Fruit fly (Drosophila melanogaster) whole organism, prepupa: ENCODE results near the gene Hmt4-20.
A peak's percentile ranks its signal among the peaks of the same experiment; 100 is the strongest.

ENCODE experiments used
- Blimp-1 ChIP-seq: fragments of 200-800 bp; sonication (Bioruptor generic); optimal IDR thresholded peaks from 3 replicates; lab custom pipeline; 2017; ENCODE audit warnings: missing biosample characterization, missing genetic modification characterization, mild to moderate bottlenecking, moderate library complexity, missing genetic modification reagents
- CG10631 ChIP-seq: fragments of 200-800 bp; sonication (Bioruptor generic); optimal IDR thresholded peaks from 2 replicates; lab custom pipeline; 2016; ENCODE audit warnings: missing biosample characterization, missing genetic modification characterization
- CG10669 ChIP-seq: fragments of 200-800 bp; sonication (Bioruptor generic); optimal IDR thresholded peaks from 3 replicates; lab custom pipeline; 2018; ENCODE audit warnings: missing biosample characterization, mild to moderate bottlenecking, missing genetic modification characterization, moderate library complexity
- CG11294 ChIP-seq: fragments of 200-800 bp; sonication (Bioruptor generic); IDR thresholded peaks from 2 replicates; pipeline ENCODE4 v1.3.6; 2022; ENCODE audit warnings: missing biosample characterization, missing genetic modification characterization
- CG11902 ChIP-seq: fragments of 200-800 bp; sonication (Bioruptor generic); optimal IDR thresholded peaks from 3 replicates; lab custom pipeline; 2016; ENCODE audit warnings: missing biosample characterization, missing genetic modification characterization
- CG15336 ChIP-seq: fragments of 200-800 bp; sonication (Bioruptor generic); IDR thresholded peaks from 2 replicates; pipeline ENCODE4 v1.3.6; 2022; ENCODE audit warnings: missing biosample characterization, missing genetic modification characterization
- CG1621 ChIP-seq: fragments of 200-800 bp; sonication (Bioruptor generic); optimal IDR thresholded peaks from 3 replicates; lab custom pipeline; 2018; ENCODE audit warnings: missing biosample characterization, mild to moderate bottlenecking, missing genetic modification characterization
- CG3032 ChIP-seq: fragments of 200-800 bp; optimal IDR thresholded peaks from 2 replicates; lab custom pipeline; 2019; ENCODE audit warnings: missing biosample characterization, mild to moderate bottlenecking, missing genetic modification characterization, moderate library complexity
- CG32006 ChIP-seq: fragments of 200-800 bp; sonication (Bioruptor generic); optimal IDR thresholded peaks from 3 replicates; lab custom pipeline; 2017; ENCODE audit warnings: missing biosample characterization, mild to moderate bottlenecking, missing genetic modification characterization
- CG34406 ChIP-seq: fragments of 200-800 bp; sonication (Bioruptor generic); optimal IDR thresholded peaks from 3 replicates; lab custom pipeline; 2016; ENCODE audit warnings: missing biosample characterization, missing genetic modification characterization
- CG3919 ChIP-seq: fragments of 200-800 bp; sonication (Bioruptor generic); optimal IDR thresholded peaks from 3 replicates; lab custom pipeline; 2016; ENCODE audit warnings: missing biosample characterization, missing genetic modification characterization
- CG6163 ChIP-seq: fragments of 200-800 bp; sonication (Bioruptor generic); IDR thresholded peaks from 3 replicates; pipeline ENCODE4 v1.3.6; 2022; ENCODE audit warnings: missing biosample characterization, missing genetic modification characterization
- CG6792 ChIP-seq: fragments of 200-800 bp; sonication (Bioruptor generic); optimal IDR thresholded peaks from 3 replicates; lab custom pipeline; 2016; ENCODE audit warnings: missing biosample characterization, missing genetic modification characterization
- CG6808 ChIP-seq: fragments of 200-800 bp; sonication (Bioruptor generic); optimal IDR thresholded peaks from 3 replicates; lab custom pipeline; 2017; ENCODE audit warnings: missing biosample characterization, missing genetic modification characterization, mild to moderate bottlenecking, moderate library complexity, missing genetic modification reagents
- CG7368 ChIP-seq: fragments of 200-800 bp; sonication (Bioruptor generic); optimal IDR thresholded peaks from 3 replicates; lab custom pipeline; 2016; ENCODE audit warnings: missing biosample characterization, missing genetic modification characterization
- CG9139 ChIP-seq: fragments of 200-800 bp; sonication (Bioruptor generic); optimal IDR thresholded peaks from 3 replicates; lab custom pipeline; 2017; ENCODE audit warnings: missing biosample characterization, mild to moderate bottlenecking, missing genetic modification characterization
- Eip75B ChIP-seq: fragments of 200-800 bp; sonication (Bioruptor generic); optimal IDR thresholded peaks from 3 replicates; lab custom pipeline; 2016; ENCODE audit warnings: missing biosample characterization, missing genetic modification characterization
- Eip93F ChIP-seq: fragments of 200-800 bp; sonication (Bioruptor generic); optimal IDR thresholded peaks from 2 replicates; lab custom pipeline; 2016; ENCODE audit warnings: missing biosample characterization, mild to moderate bottlenecking, missing genetic modification characterization
- Ets21C ChIP-seq: fragments of 200-800 bp; sonication (Bioruptor generic); optimal IDR thresholded peaks from 3 replicates; lab custom pipeline; 2016; ENCODE audit warnings: missing biosample characterization, missing genetic modification characterization
- Gug ChIP-seq: fragments of 200-800 bp; sonication (Bioruptor generic); IDR thresholded peaks from 2 replicates; pipeline ENCODE4 v1.3.6; 2022; ENCODE audit warnings: missing biosample characterization, missing genetic modification characterization
- Hr39 ChIP-seq: fragments of 200-800 bp; sonication (Bioruptor generic); optimal IDR thresholded peaks from 2 replicates; lab custom pipeline; 2016; ENCODE audit warnings: missing biosample characterization, missing genetic modification characterization
- OdsH ChIP-seq: fragments of 200-800 bp; sonication (Bioruptor generic); optimal IDR thresholded peaks from 3 replicates; lab custom pipeline; 2016; ENCODE audit warnings: missing biosample characterization, missing genetic modification characterization
- Sox102F ChIP-seq: fragments of 200-800 bp; sonication (Bioruptor generic); optimal IDR thresholded peaks from 2 replicates; lab custom pipeline; 2016; ENCODE audit warnings: missing biosample characterization, mild to moderate bottlenecking, missing genetic modification characterization
- Sox14 ChIP-seq: fragments of 200-800 bp; sonication (Bioruptor generic); optimal IDR thresholded peaks from 3 replicates; lab custom pipeline; 2016; ENCODE audit warnings: missing biosample characterization, missing genetic modification characterization
- Sox15 ChIP-seq: fragments of 200-800 bp; sonication (Bioruptor generic); optimal IDR thresholded peaks from 3 replicates; lab custom pipeline; 2016; ENCODE audit warnings: missing biosample characterization, missing genetic modification characterization
- acj6 ChIP-seq: fragments of 200-800 bp; sonication (Bioruptor generic); optimal IDR thresholded peaks from 3 replicates; lab custom pipeline; 2016; ENCODE audit warnings: missing biosample characterization, missing genetic modification characterization
- dsx ChIP-seq: fragments of 200-800 bp; optimal IDR thresholded peaks from 3 replicates; lab custom pipeline; 2019; ENCODE audit warnings: missing biosample characterization, mild to moderate bottlenecking, missing genetic modification characterization, moderate library complexity; ENCODE audit not compliant: poor library complexity, severe bottlenecking
- fd59A ChIP-seq: fragments of 200-800 bp; sonication (Bioruptor generic); optimal IDR thresholded peaks from 2 replicates; lab custom pipeline; 2017; ENCODE audit warnings: missing biosample characterization, mild to moderate bottlenecking, missing genetic modification characterization, missing genetic modification reagents
- fkh ChIP-seq: fragments of 200-800 bp; sonication (Bioruptor generic); optimal IDR thresholded peaks from 3 replicates; lab custom pipeline; 2017; ENCODE audit warnings: missing biosample characterization, mild to moderate bottlenecking, missing genetic modification characterization, moderate library complexity
- pdm3 ChIP-seq: fragments of 200-800 bp; sonication (Bioruptor generic); optimal IDR thresholded peaks from 3 replicates; lab custom pipeline; 2016; ENCODE audit warnings: missing biosample characterization, missing genetic modification characterization
- salr ChIP-seq, 2 experiments: fragments of 200-800 bp; sonication (Bioruptor generic); optimal IDR thresholded peaks; 3 replicates each; lab custom pipeline; 2016 to 2018; ENCODE audit warnings: missing biosample characterization in 2 of 2, missing genetic modification characterization in 2 of 2, mild to moderate bottlenecking in 1 of 2
- spab ChIP-seq: fragments of 200-800 bp; sonication (Bioruptor generic); optimal IDR thresholded peaks from 2 replicates; lab custom pipeline; 2017; ENCODE audit warnings: missing biosample characterization, mild to moderate bottlenecking, missing genetic modification characterization, missing genetic modification reagents
- ss ChIP-seq, 2 experiments: fragments of 200-800 bp; sonication (Bioruptor generic); optimal IDR thresholded peaks; 2 replicates in 1 of 2; 3 replicates in 1 of 2; lab custom pipeline; 2017 to 2018; ENCODE audit warnings: mild to moderate bottlenecking in 2 of 2, missing biosample characterization in 2 of 2, missing genetic modification characterization in 2 of 2, moderate library complexity in 1 of 2
- svp ChIP-seq: fragments of 200-800 bp; sonication (Bioruptor generic); peaks from one replicate; lab custom pipeline; 2016; ENCODE audit warnings: missing biosample characterization, missing genetic modification characterization
- topi ChIP-seq: fragments of 200-800 bp; sonication (Bioruptor generic); optimal IDR thresholded peaks from 3 replicates; lab custom pipeline; 2016; ENCODE audit warnings: missing biosample characterization, missing genetic modification characterization

Hmt4-20 gene

dm6 chrX:696064-696463 is 40.2 kb upstream of the Hmt4-20 start (continued):
- TF ChIP-seq Eip93F: no peak
- TF ChIP-seq spab (GFP tag; lab: Kevin White, UChicago): no peak
- TF ChIP-seq pdm3 (GFP tag; lab: Kevin White, UChicago): peak; percentile 35
- peak; percentile 27 for TF ChIP-seq CG11902 (GFP tag; lab: Kevin White, UChicago)
- no peak for TF ChIP-seq CG10631
- no peak for TF ChIP-seq CG11294
- peak; percentile 18 for TF ChIP-seq Sox14 (GFP tag; lab: Kevin White, UChicago)
- no peak for TF ChIP-seq dsx (GFP tag; lab: Kevin White, UChicago)
- TF ChIP-seq acj6 (GFP tag; lab: Kevin White, UChicago): peak; percentile 51
- no peak for TF ChIP-seq ss (GFP tag; optimal IDR thresholded peaks at IDR 0.05; lab: Kevin White, UChicago)
- no peak for TF ChIP-seq Blimp-1 (GFP tag; lab: Kevin White, UChicago)
- no peak for TF ChIP-seq CG6808 (GFP tag; lab: Kevin White, UChicago)
- TF ChIP-seq salr (GFP tag; optimal IDR thresholded peaks at IDR 0.05; lab: Kevin White, UChicago): no peak
- 0 out of 2 replicates have a peak, but pooled peaks have one; percentile 21 for TF ChIP-seq CG15336 (GFP tag; lab: Robert Waterston, UW)
- TF ChIP-seq CG3919 (GFP tag; lab: Kevin White, UChicago): peak; percentile 41
- no peak for TF ChIP-seq CG3032 (tag; lab: Kevin White, UChicago)
- no peak for TF ChIP-seq Gug (GFP tag; lab: Robert Waterston, UW)
- TF ChIP-seq topi: peak; percentile 56
- TF ChIP-seq Sox15 (GFP tag; lab: Kevin White, UChicago): no peak
- TF ChIP-seq Ets21C (GFP tag; lab: Kevin White, UChicago): no peak
- TF ChIP-seq CG9139 (GFP tag; lab: Kevin White, UChicago): no peak
- TF ChIP-seq CG32006 (GFP tag; lab: Kevin White, UChicago): no peak

DNA sequence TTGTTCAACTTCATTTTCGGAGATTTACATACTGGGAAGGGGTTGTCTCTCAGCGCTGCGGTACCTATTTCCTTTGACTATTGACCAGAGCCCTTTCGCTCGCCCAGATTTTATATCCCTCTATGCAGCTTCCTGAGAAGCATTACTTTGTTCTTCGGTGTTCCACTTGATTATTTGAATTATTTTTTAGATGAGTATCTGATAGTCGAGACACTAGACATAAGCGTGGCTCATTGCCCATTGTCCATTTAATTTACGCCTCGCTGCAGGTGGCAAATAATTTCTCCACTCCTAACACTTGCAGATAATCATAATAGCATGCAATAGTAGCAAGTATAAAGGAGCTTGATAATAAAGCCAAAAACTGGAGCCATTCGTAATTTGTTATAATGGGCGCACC is 38.9 kb upstream of the Hmt4-20 start:
- TF ChIP-seq CG6792 (GFP tag; lab: Kevin White, UChicago) (no peak), CG1621 (tag; lab: Kevin White, UChicago) (no peak), CG15336 (GFP tag; lab: Robert Waterston, UW) (no peak), fkh (GFP tag; lab: Kevin White, UChicago) (no peak), CG6163 (GFP tag; lab: Robert Waterston, UW) (no peak), Eip75B (GFP tag; lab: Kevin White, UChicago) (no peak), topi (no peak), OdsH (GFP tag; lab: Kevin White, UChicago) (no peak), Hr39 (GFP tag; lab: Kevin White, UChicago) (no peak), CG7368 (no peak), CG3032 (tag; lab: Kevin White, UChicago) (no peak), fd59A (no peak), CG10669 (GFP tag; lab: Kevin White, UChicago) (no peak), Blimp-1 (GFP tag; lab: Kevin White, UChicago) (no peak)

- peak; percentile 75 for TF ChIP-seq fkh (GFP tag; lab: Kevin White, UChicago)
- no peak for TF ChIP-seq CG34406 (GFP tag; lab: Kevin White, UChicago)
- TF ChIP-seq CG11902 (GFP tag; lab: Kevin White, UChicago): no peak
Observed at dm6 chrX:694350-694749, 38.5 kb upstream of the Hmt4-20 start.

DNA sequence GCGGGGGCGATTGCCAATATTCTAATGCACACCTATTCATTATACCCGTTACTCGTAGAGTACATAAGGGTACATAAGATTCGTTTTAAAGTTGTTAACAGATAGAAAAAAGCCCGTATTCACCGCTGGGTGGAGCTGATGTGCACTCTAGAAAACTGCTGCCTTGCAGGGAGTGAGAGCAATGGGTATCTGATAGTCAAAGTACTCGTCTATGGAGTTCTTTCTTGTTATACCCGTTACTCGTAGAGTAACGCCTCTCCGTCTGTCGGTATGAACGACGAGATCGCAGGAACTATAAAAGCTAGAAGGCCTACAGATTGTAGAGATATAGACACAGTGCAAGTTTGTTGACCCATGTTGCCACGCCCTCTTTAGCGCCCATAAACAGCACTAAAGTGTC is 38.1 kb upstream of the Hmt4-20 start:
- TF ChIP-seq pdm3 (GFP tag; lab: Kevin White, UChicago) (no peak), salr (GFP tag; optimal IDR thresholded peaks at IDR 0.05; lab: Kevin White, UChicago) (no peak), ss (GFP tag; optimal IDR thresholded peaks at IDR 0.05; lab: Kevin White, UChicago) (no peak), svp (no peak), CG10631 (no peak), Sox102F (GFP tag; lab: Kevin White, UChicago) (no peak)
